Worm (Caenorhabditis elegans) whole organism, L2 larva: ENCODE data around the gene F42A10.7.

Experiments
- aly-2 ChIP-seq: fragments of 150-350 bp; optimal IDR thresholded peaks from 2 replicates; lab custom pipeline; 2014; ENCODE audit warnings: missing biosample characterization, missing genetic modification characterization
- crh-2 ChIP-seq: sonication (generic microtip); optimal IDR thresholded peaks from 2 replicates; lab custom pipeline; 2017; ENCODE audit warnings: missing biosample characterization, missing genetic modification characterization
- fos-1 ChIP-seq: fragments of 150-350 bp; optimal IDR thresholded peaks from 2 replicates; lab custom pipeline; 2014; ENCODE audit warnings: missing biosample characterization, missing genetic modification characterization
- lin-39 ChIP-seq: fragments of 150-350 bp; optimal IDR thresholded peaks from 2 replicates; lab custom pipeline; 2014; ENCODE audit warnings: missing biosample characterization, missing genetic modification reagents, missing genetic modification characterization
- lsy-2 ChIP-seq, 2 experiments: fragments of 150-350 bp in 1 of 2; sonication (generic microtip) in 1 of 2; optimal IDR thresholded peaks; 2 replicates each; lab custom pipeline; 2014 to 2017; ENCODE audit warnings: missing biosample characterization in 2 of 2, missing genetic modification characterization in 2 of 2
- mdl-1 ChIP-seq, 2 experiments: fragments of 150-350 bp in 1 of 2; sonication (generic microtip) in 1 of 2; optimal IDR thresholded peaks; 2 replicates each; lab custom pipeline; 2017; ENCODE audit warnings: missing biosample characterization in 2 of 2, missing genetic modification characterization in 2 of 2
- nhr-11 ChIP-seq: fragments of 150-350 bp; optimal IDR thresholded peaks from 2 replicates; lab custom pipeline; 2014; ENCODE audit warnings: missing biosample characterization, missing genetic modification characterization
- nhr-12 ChIP-seq: fragments of 150-350 bp; optimal IDR thresholded peaks from 2 replicates; lab custom pipeline; 2014; ENCODE audit warnings: missing biosample characterization, missing genetic modification characterization
- nhr-77 ChIP-seq: fragments of 150-350 bp; optimal IDR thresholded peaks from 2 replicates; lab custom pipeline; 2014; ENCODE audit warnings: missing biosample characterization, missing genetic modification characterization

ce11 chrIII:6176172-6176571, 2.3 kb downstream of the F42A10.7 start:
- TF ChIP-seq nhr-11 (tag; lab: Kevin White, UChicago), result no peak
- no peak for TF ChIP-seq lsy-2 (tag; optimal IDR thresholded peaks at IDR 0.05; lab: Kevin White, UChicago)
- TF ChIP-seq nhr-77 (tag; lab: Kevin White, UChicago), result no peak
- TF ChIP-seq aly-2, result no peak
- TF ChIP-seq fos-1 (tag; lab: Kevin White, UChicago), result no peak
- no peak for TF ChIP-seq nhr-12 (tag; lab: Kevin White, UChicago)
- no peak for TF ChIP-seq mdl-1 (tag; optimal IDR thresholded peaks at IDR 0.05; lab: Kevin White, UChicago)
- TF ChIP-seq lin-39 (tag; lab: Kevin White, UChicago), result no peak
- no peak for TF ChIP-seq crh-2
